Fruit fly (Drosophila melanogaster) S2 (cell line): ENCODE results near the gene Adsl.
A peak's percentile ranks its signal among the peaks of the same experiment; 100 is the strongest.

Source experiments
- CG8478 ChIP-seq: fragments of >200 bp; optimal IDR thresholded peaks from 2 replicates; lab custom pipeline; 2018
- CTCF ChIP-seq, 2 experiments: fragments of >200 bp; optimal IDR thresholded peaks; 2 replicates each; lab custom pipeline; 2018

Gene Adsl

dm6 chr3R:17054528-17054927, 33.6 kb upstream of the Adsl start:
- no peak for TF ChIP-seq CG8478
- no peak for TF ChIP-seq CTCF (optimal IDR thresholded peaks at IDR 0.05; lab: Kevin White, UChicago)

DNA sequence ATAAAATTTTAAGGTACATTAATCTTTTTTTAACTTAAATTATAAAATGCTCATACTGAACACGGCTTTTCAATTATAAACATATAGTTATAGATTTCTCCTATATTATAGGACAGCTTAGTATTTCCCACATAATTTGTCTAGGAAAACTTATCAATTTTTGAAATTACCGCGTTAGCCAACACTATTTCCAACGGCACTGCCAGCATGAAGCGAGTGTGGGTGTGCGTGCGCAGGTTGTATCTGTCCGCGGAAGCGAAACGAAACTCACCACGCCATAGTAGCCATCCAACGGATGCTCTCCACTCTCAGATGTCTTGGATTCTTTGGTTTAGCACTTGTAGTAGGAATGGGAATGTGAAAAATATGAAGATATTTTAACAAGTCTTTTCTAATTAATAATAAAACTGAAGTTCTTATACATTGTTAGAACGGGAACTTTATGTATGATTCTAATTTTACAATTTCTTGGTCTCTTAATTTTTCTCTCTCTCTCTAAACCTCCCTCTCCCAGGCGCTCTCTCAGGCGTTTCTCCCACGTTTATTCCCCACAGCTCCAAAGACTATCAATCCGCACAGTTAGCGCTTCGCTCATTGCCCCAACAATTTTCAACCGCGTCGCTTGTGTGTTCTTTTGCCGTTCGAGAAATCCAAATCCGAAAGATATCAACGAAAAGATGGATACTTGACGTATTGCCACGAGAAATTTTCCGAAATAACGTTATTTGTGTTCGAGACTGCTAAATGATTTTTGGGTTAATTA, 32.7 kb upstream of the Adsl start, which contains the start of gene Dad:
Gene Dad (plus strand): TSS at position 593 of the 763 bp plus-strand sequence.
- no peak for TF ChIP-seq CG8478
- no peak for TF ChIP-seq CTCF (optimal IDR thresholded peaks at IDR 0.05; lab: Kevin White, UChicago)

DNA sequence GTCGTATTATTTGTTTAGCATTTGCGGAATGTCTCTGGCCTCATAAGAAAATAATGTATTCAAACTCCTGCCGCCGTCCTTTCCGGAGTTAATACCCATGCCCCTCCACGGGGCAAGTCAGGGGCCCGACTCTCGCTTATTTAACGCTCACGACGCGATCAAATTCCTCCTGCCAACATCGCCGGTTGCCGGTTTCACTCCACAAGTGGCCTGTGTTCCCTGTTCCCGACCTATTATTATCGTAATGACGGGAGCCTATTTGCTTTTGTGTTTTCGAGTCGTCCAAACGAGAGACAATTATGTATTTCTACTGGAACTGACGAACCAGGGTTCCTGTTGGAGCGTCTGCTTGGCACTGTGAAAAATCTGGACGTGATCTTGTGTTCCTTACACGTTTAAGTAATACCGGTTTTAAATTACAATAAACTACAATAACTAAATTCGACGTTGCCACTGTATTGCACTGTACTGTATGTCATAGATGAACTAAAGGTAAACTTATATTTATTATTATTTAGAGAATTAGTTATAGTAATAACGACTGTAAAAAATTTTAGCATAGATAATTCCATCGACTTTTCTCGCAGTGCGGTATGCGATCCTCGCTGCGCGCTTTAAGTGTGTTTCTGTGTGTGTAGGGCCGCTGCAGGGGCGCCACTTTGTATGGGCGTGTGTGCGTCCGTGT, 31.7 kb upstream of the Adsl start:
- TF ChIP-seq CTCF (optimal IDR thresholded peaks at IDR 0.05; lab: Kevin White, UChicago) (no peak), CG8478 (no peak)

DNA sequence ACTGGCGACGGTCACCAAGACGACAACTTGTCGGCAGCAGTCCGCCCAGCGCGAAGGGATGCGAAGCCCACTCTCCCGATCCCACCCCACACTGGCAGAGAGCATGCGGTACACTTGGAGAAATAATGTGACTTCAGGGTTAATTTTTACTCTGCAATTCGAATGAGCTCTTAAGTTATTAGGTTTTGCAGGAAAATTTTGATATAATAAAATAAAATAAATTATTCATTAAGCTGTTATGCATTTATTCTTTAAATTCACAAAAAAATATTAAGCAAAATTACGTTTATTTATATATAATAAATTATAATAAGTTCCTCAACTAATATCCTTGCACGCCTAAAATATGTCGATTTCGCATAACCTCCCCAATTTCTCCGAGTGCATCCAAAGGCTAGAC, 27.9 kb upstream of the Adsl start:
- no peak for TF ChIP-seq CG8478
- no peak for TF ChIP-seq CTCF (optimal IDR thresholded peaks at IDR 0.05; lab: Kevin White, UChicago)

- no peak for TF ChIP-seq CG8478
- no peak for TF ChIP-seq CTCF (optimal IDR thresholded peaks at IDR 0.05; lab: Kevin White, UChicago)
Observed at dm6 chr3R:17043570-17043923, 22.6 kb upstream of the Adsl start.

DNA sequence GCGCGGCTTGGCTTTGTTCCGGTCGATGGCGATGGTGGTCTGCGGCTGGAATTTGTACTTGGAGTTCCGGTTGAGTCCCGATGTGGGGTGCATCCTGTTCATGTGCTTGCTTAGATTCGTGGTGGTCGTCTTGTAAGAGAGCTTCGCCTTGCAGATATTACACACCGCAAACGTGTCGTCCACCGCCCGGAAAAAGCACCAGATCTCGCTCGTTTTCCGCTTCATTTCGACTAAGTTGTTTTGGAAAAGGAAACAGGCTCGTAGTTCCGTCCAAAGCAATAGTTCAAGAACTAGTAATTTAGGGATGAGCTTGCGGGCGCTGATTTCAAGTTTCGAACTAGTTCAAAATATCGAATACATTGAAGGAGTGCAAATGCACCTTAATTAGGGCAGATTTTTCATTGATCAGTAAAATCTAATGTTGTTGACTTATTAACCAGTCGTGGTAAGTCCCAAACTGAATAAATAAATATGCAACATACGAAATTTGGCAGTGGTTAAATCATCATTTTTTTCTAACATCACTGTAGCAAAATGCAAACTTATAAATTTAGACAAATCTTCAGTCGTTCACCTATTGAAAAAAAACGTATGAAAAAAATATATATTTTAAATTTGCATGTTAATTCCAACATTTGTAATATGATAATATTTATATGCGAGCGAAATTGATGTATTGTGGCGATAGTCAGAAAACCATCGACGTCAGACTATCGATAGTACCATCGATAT, 22.1 kb upstream of the Adsl start, which contains the start of the genes bdwf and Patr-1:
Gene bdwf (minus strand): TSS at position 299 of the 732 bp plus-strand sequence.
Gene Patr-1 (plus strand): TSS at position 727 of the 732 bp plus-strand sequence.
- TF ChIP-seq CG8478: no peak
- TF ChIP-seq CTCF (optimal IDR thresholded peaks at IDR 0.05; lab: Kevin White, UChicago): no peak

DNA sequence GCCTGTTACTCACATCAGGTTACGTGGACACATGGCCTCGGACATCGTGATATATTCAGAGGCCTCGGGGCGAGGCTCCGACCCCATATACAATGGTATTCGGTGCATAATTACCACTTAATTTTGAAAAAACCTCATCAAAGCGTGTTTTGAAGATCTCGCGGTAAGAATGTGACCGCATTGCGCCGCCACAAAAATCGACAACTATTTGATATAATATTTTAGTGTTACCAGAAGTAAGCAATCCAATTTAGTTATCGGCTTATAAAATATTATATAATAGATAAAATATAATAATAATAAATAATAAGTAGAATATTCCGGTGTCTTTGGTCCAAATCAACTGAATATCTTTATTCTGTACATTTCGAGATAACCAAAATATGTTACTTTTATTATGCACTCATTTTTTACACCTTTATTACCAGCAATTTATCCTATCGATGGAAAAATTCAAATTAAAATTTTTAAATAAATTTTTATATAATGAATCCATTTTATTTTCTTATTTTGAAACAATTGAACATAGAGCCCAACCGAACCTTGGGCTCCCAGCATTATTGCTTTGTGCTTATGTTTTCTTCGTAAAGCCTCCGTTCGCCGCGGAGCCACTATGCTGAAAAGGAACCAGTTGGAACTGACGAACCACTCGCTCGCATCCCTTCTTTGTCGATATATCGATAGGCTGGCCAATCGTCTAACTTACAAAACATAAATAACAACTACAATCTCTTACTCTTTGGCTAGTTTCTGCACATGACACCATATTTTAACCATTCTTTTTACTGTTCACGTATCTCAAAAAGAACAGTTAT, 19.3 kb upstream of the Adsl start, which contains the start of the genes CG18213 and Trm7-32:
Gene CG18213 (minus strand): TSS at position 211 of the 815 bp plus-strand sequence.
Gene Trm7-32 (plus strand): TSS at position 690 of the 815 bp plus-strand sequence.
- TF ChIP-seq CG8478 (no peak), CTCF (optimal IDR thresholded peaks at IDR 0.05; lab: Kevin White, UChicago) (peak in 1 of 2 experiments; percentile 17)

dm6 chr3R:17035945-17036344, 15.0 kb upstream of the Adsl start, which contains the start of gene CG4009:
TSS of gene CG4009 (minus strand) at chr3R:17036045.
- TF ChIP-seq CG8478: no peak
- no peak for TF ChIP-seq CTCF (optimal IDR thresholded peaks at IDR 0.05; lab: Kevin White, UChicago)

dm6 chr3R:17031502-17031901, 10.6 kb upstream of the Adsl start, which contains the start of gene CG31268:
TSS of gene CG31268 (plus strand) at chr3R:17031802.
- TF ChIP-seq CG8478: no peak
- no peak for TF ChIP-seq CTCF (optimal IDR thresholded peaks at IDR 0.05; lab: Kevin White, UChicago)

DNA sequence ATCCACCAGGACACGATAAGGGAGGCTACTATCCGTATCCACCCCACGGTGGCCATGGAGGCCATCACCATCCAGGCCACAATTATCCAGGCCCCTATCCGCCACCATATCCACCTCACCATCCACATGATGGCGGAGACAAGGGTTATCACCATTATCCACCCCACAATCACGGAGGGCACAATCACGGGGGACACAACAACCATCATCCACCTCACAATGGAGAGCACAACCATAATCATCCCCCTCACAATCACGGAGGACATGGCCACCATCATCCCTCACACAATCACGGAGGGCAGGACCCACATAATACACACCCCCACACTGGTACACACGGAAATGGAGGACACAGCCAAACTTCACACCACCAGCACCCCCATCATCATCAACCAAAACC, 8.9 kb upstream of the Adsl start:
- no peak for TF ChIP-seq CG8478
- TF ChIP-seq CTCF (optimal IDR thresholded peaks at IDR 0.05; lab: Kevin White, UChicago): no peak

DNA sequence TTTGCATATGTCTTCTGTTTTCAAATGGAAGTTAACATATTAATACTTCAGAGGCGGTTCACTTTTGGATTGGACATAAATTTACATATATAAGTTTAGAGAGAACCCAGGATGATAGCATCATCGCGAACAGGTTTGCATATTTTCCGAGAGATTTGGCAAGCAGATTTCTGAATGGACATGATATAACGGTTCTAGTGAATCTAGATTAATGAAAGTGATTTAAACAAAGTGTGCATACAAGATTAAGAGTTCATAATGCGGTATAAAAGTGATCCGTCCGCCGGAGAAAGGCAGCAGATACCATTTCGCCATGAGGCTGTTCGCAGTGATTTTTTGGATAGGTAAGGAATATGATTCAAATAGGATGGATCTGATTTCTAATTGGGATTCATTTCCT, 7.5 kb upstream of the Adsl start, which contains the start of gene CG5225:
Gene CG5225 (plus strand): TSS at position 301 of the 400 bp plus-strand sequence.
- TF ChIP-seq CG8478 (no peak), CTCF (optimal IDR thresholded peaks at IDR 0.05; lab: Kevin White, UChicago) (no peak)

DNA sequence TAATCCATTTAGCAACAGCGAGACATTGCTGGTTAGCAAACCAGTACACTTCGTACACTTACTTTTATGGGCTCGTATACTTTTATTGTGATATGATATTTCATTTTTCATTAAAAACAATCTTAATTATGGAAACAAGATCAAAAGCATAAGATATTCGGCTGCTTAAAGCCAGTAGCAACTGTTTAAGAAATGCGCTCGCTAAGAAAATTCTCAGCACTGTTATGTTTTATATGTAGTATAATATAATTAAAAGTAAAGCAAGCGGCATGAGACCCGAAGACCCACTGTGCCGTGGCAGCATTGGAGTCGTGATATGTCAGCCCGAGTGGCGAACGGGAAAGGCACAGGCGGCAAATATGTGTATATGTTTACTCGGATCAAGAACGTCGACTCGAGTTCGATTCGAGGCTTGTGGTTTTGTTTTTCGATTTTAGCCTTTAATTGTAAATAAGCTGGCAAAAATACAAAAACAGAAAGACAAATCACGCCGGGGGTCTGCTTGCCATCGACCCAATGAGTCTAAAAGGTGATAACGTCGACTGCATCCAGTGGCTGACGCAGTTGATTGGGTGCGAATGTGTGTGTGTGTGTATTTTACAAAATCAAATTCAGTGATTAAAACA, 1.9 kb downstream of the Adsl start:
- no peak for TF ChIP-seq CTCF (optimal IDR thresholded peaks at IDR 0.05; lab: Kevin White, UChicago)
- TF ChIP-seq CG8478: no peak

DNA sequence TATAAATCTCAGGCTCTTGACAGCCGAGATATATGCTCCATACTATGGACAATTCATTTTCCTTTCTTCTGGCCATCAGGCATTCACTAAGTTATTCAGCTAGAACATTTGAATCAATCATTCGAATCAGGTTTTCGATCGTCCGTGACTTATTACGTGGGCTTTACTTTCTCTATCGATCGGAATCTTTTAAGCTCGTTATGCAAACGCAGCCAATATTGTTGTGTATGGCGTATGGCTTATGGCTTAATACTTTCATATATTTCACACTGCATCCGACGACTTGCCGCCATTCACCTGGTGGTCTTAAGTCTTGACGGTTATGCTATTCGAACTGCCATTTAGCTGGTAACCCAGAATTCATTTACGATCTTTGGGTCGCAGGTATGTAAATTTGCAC, 4.7 kb downstream of the Adsl start:
- no peak for TF ChIP-seq CTCF (optimal IDR thresholded peaks at IDR 0.05; lab: Kevin White, UChicago)
- TF ChIP-seq CG8478: no peak

DNA sequence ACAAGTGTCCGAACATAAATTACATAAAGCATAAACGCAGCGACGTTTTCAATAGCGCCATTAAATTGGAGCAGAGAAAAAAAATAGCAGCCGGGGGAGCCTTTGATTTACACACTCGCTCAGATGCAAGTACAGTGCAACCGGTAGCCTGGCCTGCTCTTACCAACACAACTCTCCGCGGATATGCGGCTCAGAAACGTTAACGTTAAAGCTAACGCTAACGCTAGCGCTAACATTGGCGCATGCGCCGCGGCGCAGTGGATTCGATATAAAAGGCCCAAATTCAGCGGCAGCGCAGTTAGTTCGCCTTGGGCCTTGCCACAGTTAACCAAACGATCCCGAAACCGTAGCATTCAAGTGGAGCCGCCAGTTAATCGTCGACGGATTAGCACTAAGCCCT, 6.6 kb downstream of the Adsl start, which contains the start of gene Pxd:
Gene Pxd (plus strand): TSS at position 301 of the 400 bp plus-strand sequence.
- no peak for TF ChIP-seq CTCF (optimal IDR thresholded peaks at IDR 0.05; lab: Kevin White, UChicago)
- no peak for TF ChIP-seq CG8478
